Fruit fly (Drosophila melanogaster) whole organism, embryonic: Measurements from ENCODE around the gene obe.
A peak's percentile ranks its signal among the peaks of the same experiment; 100 is the strongest.

Experiments used
- Blimp-1 ChIP-seq: fragments of 200-800 bp; sonication (Bioruptor generic); optimal IDR thresholded peaks from 3 replicates; lab custom pipeline; 2018; ENCODE audit warnings: missing biosample characterization, missing genetic modification characterization, mild to moderate bottlenecking, moderate library complexity, missing genetic modification reagents
- CG10979 ChIP-seq: fragments of 200-800 bp; sonication (Bioruptor generic); optimal IDR thresholded peaks from 2 replicates; lab custom pipeline; 2018; ENCODE audit warnings: missing biosample characterization, mild to moderate bottlenecking, missing genetic modification characterization, moderate library complexity
- CG12104 ChIP-seq: fragments of 200-800 bp; sonication (Bioruptor generic); optimal IDR thresholded peaks from 3 replicates; lab custom pipeline; 2016; ENCODE audit warnings: missing biosample characterization, missing genetic modification characterization
- CG13123 ChIP-seq: fragments of 200-800 bp; sonication (Bioruptor generic); optimal IDR thresholded peaks from 2 replicates; lab custom pipeline; 2016; ENCODE audit warnings: missing biosample characterization, missing genetic modification characterization
- CG14965 ChIP-seq: fragments of 200-800 bp; sonication (Bioruptor generic); optimal IDR thresholded peaks from 2 replicates; lab custom pipeline; 2016; ENCODE audit warnings: missing biosample characterization, missing genetic modification characterization, borderline replicate concordance
- CG16779 ChIP-seq: fragments of 200-800 bp; sonication (Bioruptor generic); IDR thresholded peaks from 2 replicates; pipeline ENCODE4 v1.3.6; 2022; ENCODE audit warnings: missing biosample characterization, missing genetic modification characterization
- CG16813 ChIP-seq: fragments of 200-800 bp; sonication (Bioruptor generic); IDR thresholded peaks from 3 replicates; pipeline ENCODE4 v1.3.6; 2022; ENCODE audit warnings: missing biosample characterization, missing genetic modification characterization; ENCODE audit not compliant: partially characterized antibody
- CG17361 ChIP-seq: fragments of 200-800 bp; sonication (Bioruptor generic); IDR thresholded peaks from 3 replicates; pipeline ENCODE4 v1.3.6; 2022; ENCODE audit warnings: missing biosample characterization, missing genetic modification characterization
- CG18599 ChIP-seq: fragments of 200-800 bp; sonication (Bioruptor generic); optimal IDR thresholded peaks from 3 replicates; lab custom pipeline; 2017; ENCODE audit warnings: missing biosample characterization, missing genetic modification characterization, mild to moderate bottlenecking, moderate library complexity, missing genetic modification reagents
- CG2199 ChIP-seq: fragments of 200-800 bp; sonication (Bioruptor generic); IDR thresholded peaks from 3 replicates; pipeline ENCODE4 v1.3.6; 2022; ENCODE audit warnings: missing biosample characterization, missing genetic modification characterization
- CG33213 ChIP-seq: fragments of 200-800 bp; sonication (Bioruptor generic); optimal IDR thresholded peaks from 3 replicates; lab custom pipeline; 2016; ENCODE audit warnings: missing biosample characterization, missing genetic modification characterization
- CG34376 ChIP-seq: fragments of 200-800 bp; sonication (Bioruptor generic); optimal IDR thresholded peaks from 2 replicates; lab custom pipeline; 2018; ENCODE audit warnings: missing biosample characterization, mild to moderate bottlenecking, missing genetic modification characterization
- CG4360 ChIP-seq: fragments of 200-800 bp; sonication (Bioruptor generic); IDR thresholded peaks from 2 replicates; pipeline ENCODE4 v1.3.6; 2022; ENCODE audit warnings: missing biosample characterization, missing genetic modification characterization
- CG6272 ChIP-seq: fragments of 200-800 bp; sonication (Bioruptor generic); IDR thresholded peaks from 2 replicates; pipeline ENCODE4 v1.3.6; 2022; ENCODE audit warnings: missing biosample characterization, missing genetic modification characterization
- CG6813 ChIP-seq: fragments of 200-800 bp; sonication (Bioruptor generic); optimal IDR thresholded peaks from 2 replicates; lab custom pipeline; 2017; ENCODE audit warnings: missing biosample characterization, missing genetic modification characterization, mild to moderate bottlenecking, moderate library complexity, missing genetic modification reagents
- CG7928 ChIP-seq: fragments of 200-800 bp; sonication (Bioruptor generic); optimal IDR thresholded peaks from 2 replicates; lab custom pipeline; 2017; ENCODE audit warnings: missing biosample characterization, mild to moderate bottlenecking, missing genetic modification characterization
- Dip3 ChIP-seq: fragments of 200-800 bp; sonication (Bioruptor generic); optimal IDR thresholded peaks from 3 replicates; lab custom pipeline; 2016; ENCODE audit warnings: missing biosample characterization, missing genetic modification characterization
- Dp ChIP-seq: fragments of 200-800 bp; sonication (Bioruptor generic); optimal IDR thresholded peaks from 2 replicates; lab custom pipeline; 2018; ENCODE audit warnings: missing biosample characterization, mild to moderate bottlenecking, missing genetic modification characterization, moderate library complexity
- Lhr ChIP-seq: fragments of 200-800 bp; sonication (Bioruptor generic); optimal IDR thresholded peaks from 3 replicates; lab custom pipeline; 2017; ENCODE audit warnings: mild to moderate bottlenecking, missing biosample characterization, missing genetic modification reagents, missing genetic modification characterization
- MESR4 ChIP-seq: fragments of 200-800 bp; sonication (Bioruptor generic); optimal IDR thresholded peaks from 2 replicates; lab custom pipeline; 2018; ENCODE audit warnings: missing biosample characterization, mild to moderate bottlenecking, missing genetic modification characterization, moderate library complexity
- Max ChIP-seq: fragments of 200-800 bp; sonication (Bioruptor generic); optimal IDR thresholded peaks from 2 replicates; lab custom pipeline; 2016; ENCODE audit warnings: missing biosample characterization, mild to moderate bottlenecking, missing genetic modification characterization
- Med ChIP-seq: fragments of 200-800 bp; sonication (Bioruptor generic); peaks from one replicate; lab custom pipeline; 2016; ENCODE audit warnings: missing biosample characterization, missing genetic modification characterization, mild to moderate bottlenecking, inconsistent platforms, moderate library complexity
- Neu2 ChIP-seq: fragments of 200-800 bp; sonication (Bioruptor generic); optimal IDR thresholded peaks from 3 replicates; lab custom pipeline; 2016; ENCODE audit warnings: missing biosample characterization, missing genetic modification characterization, borderline replicate concordance
- Opbp ChIP-seq: fragments of 200-800 bp; sonication (Bioruptor generic); IDR thresholded peaks from 3 replicates; pipeline ENCODE4 v1.3.6; 2022; ENCODE audit warnings: missing biosample characterization, missing genetic modification characterization; ENCODE audit not compliant: partially characterized antibody
- Pdp1 ChIP-seq, 2 experiments: fragments of 200-800 bp; sonication (Bioruptor generic); optimal IDR thresholded peaks; 3 replicates each; lab custom pipeline; 2016; ENCODE audit warnings: missing biosample characterization in 2 of 2, missing genetic modification characterization in 2 of 2, mild to moderate bottlenecking in 1 of 2, moderate library complexity in 1 of 2
- Rfx ChIP-seq: fragments of 200-800 bp; sonication (Bioruptor generic); IDR thresholded peaks from 2 replicates; pipeline ENCODE4 v1.3.6; 2022; ENCODE audit warnings: missing biosample characterization, missing genetic modification characterization
- Rx ChIP-seq: fragments of 200-800 bp; sonication (Bioruptor generic); IDR thresholded peaks from 2 replicates; pipeline ENCODE4 v1.3.6; 2022; ENCODE audit warnings: missing biosample characterization, missing genetic modification characterization
- Six4 ChIP-seq: fragments of 200-800 bp; sonication (Bioruptor generic); optimal IDR thresholded peaks from 2 replicates; lab custom pipeline; 2016; ENCODE audit warnings: missing biosample characterization, missing genetic modification characterization
- ac ChIP-seq: fragments of 200-800 bp; sonication (Bioruptor generic); optimal IDR thresholded peaks from 3 replicates; lab custom pipeline; 2017; ENCODE audit warnings: missing biosample characterization, mild to moderate bottlenecking, missing genetic modification characterization
- ato ChIP-seq: fragments of 200-800 bp; sonication (Bioruptor generic); IDR thresholded peaks from 2 replicates; pipeline ENCODE4 v1.3.6; 2022; ENCODE audit warnings: missing biosample characterization, missing genetic modification characterization; ENCODE audit not compliant: partially characterized antibody
- cg ChIP-seq: fragments of 200-800 bp; sonication (Bioruptor generic); optimal IDR thresholded peaks from 3 replicates; lab custom pipeline; 2019; ENCODE audit warnings: missing biosample characterization, mild to moderate bottlenecking, missing genetic modification characterization, moderate library complexity
- dpn ChIP-seq, 2 experiments: fragments of 200-800 bp; sonication (Bioruptor generic); optimal IDR thresholded peaks; 3 replicates each; lab custom pipeline; 2016; ENCODE audit warnings: missing biosample characterization in 2 of 2, missing genetic modification characterization in 2 of 2
- ems ChIP-seq: fragments of 200-800 bp; sonication (Bioruptor generic); optimal IDR thresholded peaks from 3 replicates; lab custom pipeline; 2016; ENCODE audit warnings: missing biosample characterization, missing genetic modification characterization
- eve ChIP-seq, 2 experiments: fragments of >200 bp; optimal IDR thresholded peaks; 2 replicates each; lab custom pipeline; 2017; ENCODE audit warnings: missing biosample characterization in 2 of 2, missing genetic modification characterization in 2 of 2
- ftz-f1 ChIP-seq: fragments of 200-800 bp; sonication (Bioruptor generic); optimal IDR thresholded peaks from 2 replicates; lab custom pipeline; 2016; ENCODE audit warnings: missing biosample characterization, missing genetic modification characterization
- h ChIP-seq: fragments of >200 bp; optimal IDR thresholded peaks from 2 replicates; lab custom pipeline; 2017
- inv ChIP-seq: fragments of 200-800 bp; sonication (Bioruptor generic); IDR thresholded peaks from 2 replicates; pipeline ENCODE4 v1.3.6; 2022; ENCODE audit warnings: missing biosample characterization, missing genetic modification characterization; ENCODE audit not compliant: partially characterized antibody
- jigr1 ChIP-seq: fragments of 200-800 bp; sonication (Bioruptor generic); IDR thresholded peaks from 3 replicates; pipeline ENCODE4 v1.3.6; 2022; ENCODE audit warnings: missing biosample characterization, missing genetic modification characterization
- pros ChIP-seq: fragments of 200-800 bp; sonication (Bioruptor generic); optimal IDR thresholded peaks from 3 replicates; lab custom pipeline; 2019; ENCODE audit warnings: missing biosample characterization, mild to moderate bottlenecking, missing genetic modification characterization, moderate library complexity
- repo ChIP-seq: fragments of 200-800 bp; sonication (Bioruptor generic); optimal IDR thresholded peaks from 2 replicates; lab custom pipeline; 2016; ENCODE audit warnings: missing biosample characterization, missing genetic modification characterization
- run ChIP-seq: fragments of 200-800 bp; sonication (Bioruptor generic); optimal IDR thresholded peaks from 3 replicates; lab custom pipeline; 2018; ENCODE audit warnings: missing biosample characterization, mild to moderate bottlenecking, missing genetic modification characterization
- sens ChIP-seq: fragments of 200-800 bp; sonication (Bioruptor generic); peaks from one replicate; lab custom pipeline; 2016; ENCODE audit warnings: missing biosample characterization, missing genetic modification characterization
- ttk ChIP-seq: fragments of 200-800 bp; sonication (Bioruptor generic); IDR thresholded peaks from 2 replicates; pipeline ENCODE4 v2.1.2; 2022; ENCODE audit warnings: missing biosample characterization, missing genetic modification characterization
- unpg ChIP-seq: fragments of 200-800 bp; sonication (Bioruptor generic); optimal IDR thresholded peaks from 3 replicates; lab custom pipeline; 2018; ENCODE audit warnings: missing biosample characterization, mild to moderate bottlenecking, missing genetic modification characterization, moderate library complexity
- wek ChIP-seq: fragments of 200-800 bp; sonication (Bioruptor generic); optimal IDR thresholded peaks from 3 replicates; lab custom pipeline; 2018; ENCODE audit warnings: missing biosample characterization, mild to moderate bottlenecking, missing genetic modification characterization, moderate library complexity
- zfh2 ChIP-seq: fragments of 200-800 bp; sonication (Bioruptor generic); optimal IDR thresholded peaks from 2 replicates; lab custom pipeline; 2016; ENCODE audit warnings: missing biosample characterization, missing genetic modification characterization

The obe gene

DNA sequence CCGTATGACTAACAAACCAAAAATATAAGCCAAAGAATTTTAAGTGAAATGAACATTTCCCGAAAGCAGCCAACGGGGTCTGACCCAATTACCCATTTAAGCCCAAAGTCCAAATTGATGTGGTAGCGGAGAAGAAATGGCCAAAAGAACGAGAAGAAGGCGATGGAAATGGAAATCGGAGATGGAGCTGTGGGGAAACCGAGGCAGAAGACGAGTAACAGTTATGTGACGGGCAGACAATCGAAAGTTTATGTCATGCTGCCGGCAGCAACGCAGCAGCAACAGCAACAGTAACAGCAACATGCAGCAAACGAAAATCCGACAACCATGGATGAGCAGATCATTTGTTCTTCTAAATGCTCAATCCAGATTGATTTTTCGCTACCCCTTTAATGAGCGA, 49.1 kb upstream of the obe start:
- TF ChIP-seq CG10979 (tag; lab: Kevin White, UChicago) (no peak), Blimp-1 (GFP tag; lab: Kevin White, UChicago) (peak; percentile 86), CG12104 (GFP tag; lab: Kevin White, UChicago) (no peak), CG16779 (no peak), Dip3 (no peak)

- peak; percentile 8; the same call in 1 of the 2 replicates for TF ChIP-seq inv
- 0 out of 2 replicates have a peak, but pooled peaks have one; percentile 31 for TF ChIP-seq ato (GFP tag; lab: Robert Waterston, UW)
- no peak for TF ChIP-seq CG7928
- TF ChIP-seq CG34376, result no peak
- TF ChIP-seq Max, result no peak
- no peak for TF ChIP-seq CG17361 (GFP tag; lab: Robert Waterston, UW)
- TF ChIP-seq Lhr (GFP tag; lab: Kevin White, UChicago), result peak; percentile 23
- no peak for TF ChIP-seq jigr1 (GFP tag; lab: Robert Waterston, UW)
- TF ChIP-seq CG2199 (GFP tag; lab: Robert Waterston, UW), result peak; percentile 70; the same call in 2 of the 3 replicates
- TF ChIP-seq zfh2, result no peak
- TF ChIP-seq CG14965 (GFP tag; lab: Kevin White, UChicago), result no peak
- no peak for TF ChIP-seq eve (GFP tag; optimal IDR thresholded peaks at IDR 0.05; lab: Kevin White, UChicago)
- no peak for TF ChIP-seq Neu2
- TF ChIP-seq CG6272, result no peak
- no peak for TF ChIP-seq wek (GFP tag; lab: Kevin White, UChicago)
- TF ChIP-seq cg (GFP tag; lab: Kevin White, UChicago), result peak; percentile 70
- TF ChIP-seq repo (GFP tag; lab: Kevin White, UChicago), result no peak
- no peak for TF ChIP-seq unpg (GFP tag; lab: Kevin White, UChicago)
- TF ChIP-seq Six4 (GFP tag; lab: Kevin White, UChicago), result no peak
- TF ChIP-seq ac (GFP tag; lab: Kevin White, UChicago), result no peak
- TF ChIP-seq Blimp-1 (GFP tag; lab: Kevin White, UChicago), result peak; percentile 99
- no peak for TF ChIP-seq Rx (GFP tag; lab: Robert Waterston, UW)
- TF ChIP-seq CG16813 (GFP tag; lab: Robert Waterston, UW), result no peak
- no peak for TF ChIP-seq CG4360 (GFP tag; lab: Robert Waterston, UW)
- peak; percentile 50 for TF ChIP-seq CG33213 (GFP tag; lab: Kevin White, UChicago)
- TF ChIP-seq ftz-f1 (GFP tag; lab: Kevin White, UChicago), result no peak
- TF ChIP-seq run, result no peak
- TF ChIP-seq Med, result peak; percentile 68
- no peak for TF ChIP-seq MESR4 (GFP tag; lab: Kevin White, UChicago)
- TF ChIP-seq CG18599 (GFP tag; lab: Kevin White, UChicago), result no peak
- no peak for TF ChIP-seq CG6813
- no peak for TF ChIP-seq CG13123 (GFP tag; lab: Kevin White, UChicago)
- no peak for TF ChIP-seq h
- TF ChIP-seq dpn (GFP tag; optimal IDR thresholded peaks at IDR 0.05; lab: Kevin White, UChicago), result peak in 1 of 2 experiments; percentile 23
- TF ChIP-seq Opbp (GFP tag; lab: Robert Waterston, UW), result peak; percentile 53; the same call in 1 of the 3 replicates
- TF ChIP-seq pros, result peak; percentile 83
- TF ChIP-seq Dp (GFP tag; lab: Kevin White, UChicago), result peak; percentile 23
- TF ChIP-seq ttk (GFP tag; lab: Robert Waterston, UW), result no peak
- TF ChIP-seq sens, result peak; percentile 30
- TF ChIP-seq ems, result no peak
- no peak for TF ChIP-seq Pdp1 (GFP tag; optimal IDR thresholded peaks at IDR 0.05; lab: Kevin White, UChicago)
- TF ChIP-seq Rfx (GFP tag; lab: Robert Waterston, UW), result no peak
Observed at dm6 chr3R:15437458-15438414, 48.1 kb upstream of the obe start.
